Fruit fly (Drosophila melanogaster): Measurements from ENCODE around the gene CG13358.
A peak's percentile ranks its signal among the peaks of the same experiment; 100 is the strongest.

CG13358 gene

dm6 chrX:838012-838411, 33.3 kb upstream of the CG13358 start (continued):
- peak; percentile 17 for TF ChIP-seq CG11504 (tag; optimal IDR thresholded peaks at IDR 0.05)
- peak; percentile 8 for TF ChIP-seq phol (tag; optimal IDR thresholded peaks at IDR 0.05)
- peak; percentile 20 for TF ChIP-seq fd96Cb (tag; optimal IDR thresholded peaks at IDR 0.05)
- TF ChIP-seq CG10366 (GFP tag; IDR thresholded peaks at IDR 0.05) = 0 out of 2 replicates have a peak, but pooled peaks have one; percentile 7
- TF ChIP-seq CG17359 (tag; optimal IDR thresholded peaks at IDR 0.05) = peak; percentile 33
- TF ChIP-seq CG18262 (tag; optimal IDR thresholded peaks at IDR 0.05) = peak; percentile 27
- TF ChIP-seq CG8388 (GFP tag; optimal IDR thresholded peaks at IDR 0.05) = peak; percentile 12
- no peak for TF ChIP-seq CG15011 (GFP tag; optimal IDR thresholded peaks at IDR 0.05)
- 0 out of 3 replicates have a peak, but pooled peaks have one; percentile 10 for TF ChIP-seq CG17361 (GFP tag; IDR thresholded peaks at IDR 0.05)
- peak; percentile 42 for TF ChIP-seq CG2712 (tag; optimal IDR thresholded peaks at IDR 0.05)
- TF ChIP-seq row (GFP tag; IDR thresholded peaks at IDR 0.05) = peak; percentile 19; the same call in 1 of the 3 replicates
- TF ChIP-seq eve (GFP tag; optimal IDR thresholded peaks at IDR 0.05) = peak in 1 of 2 experiments; percentile 24
- no peak for TF ChIP-seq NFAT (GFP tag; IDR thresholded peaks at IDR 0.05)
- peak; percentile 26 for TF ChIP-seq CG7839 (tag; optimal IDR thresholded peaks at IDR 0.05)
- no peak for TF ChIP-seq yki (optimal IDR thresholded peaks at IDR 0.05)
- peak; percentile 29 for TF ChIP-seq CG10979 (tag; optimal IDR thresholded peaks at IDR 0.05)
- peak; percentile 14; the same call in 1 of the 2 replicates for TF ChIP-seq ara (GFP tag; IDR thresholded peaks at IDR 0.05)
- no peak for TF ChIP-seq CG7271 (tag; optimal IDR thresholded peaks at IDR 0.05)
- TF ChIP-seq tgo (GFP tag; IDR thresholded peaks at IDR 0.05) = 0 out of 3 replicates have a peak, but pooled peaks have one; percentile 20
- TF ChIP-seq sisA (GFP tag; IDR thresholded peaks at IDR 0.05) = peak; percentile 16; the same call in 1 of the 2 replicates
- no peak for TF ChIP-seq jing (GFP tag; optimal IDR thresholded peaks at IDR 0.05)
- TF ChIP-seq CG43689 (GFP tag; IDR thresholded peaks at IDR 0.05) = no peak
- no peak for TF ChIP-seq nom (GFP tag; optimal IDR thresholded peaks at IDR 0.05)
- TF ChIP-seq Ptx1 (GFP tag; IDR thresholded peaks at IDR 0.05) = 0 out of 2 replicates have a peak, but pooled peaks have one; percentile 27
- no peak for TF ChIP-seq PHDP (tag; optimal IDR thresholded peaks at IDR 0.05)
- no peak for TF ChIP-seq lab (GFP tag; optimal IDR thresholded peaks at IDR 0.05)
- TF ChIP-seq Ets65A (GFP tag) = peak; percentile 78
- no peak for TF ChIP-seq Hsf (GFP tag; optimal IDR thresholded peaks at IDR 0.05)
- peak; percentile 21 for TF ChIP-seq Ssrp (tag; optimal IDR thresholded peaks at IDR 0.05)
- TF ChIP-seq bsh (GFP tag; optimal IDR thresholded peaks at IDR 0.05) = peak in 1 of 2 experiments; percentile 43
- TF ChIP-seq D19A (tag; optimal IDR thresholded peaks at IDR 0.05) = peak; percentile 7

dm6 chrX:835965-836690, 31.4 kb upstream of the CG13358 start:
- no peak for TF ChIP-seq CG12299 (tag; optimal IDR thresholded peaks at IDR 0.05)
- TF ChIP-seq BEAF-32 (GFP tag; optimal IDR thresholded peaks at IDR 0.05) = peak; percentile 28
- peak; percentile 72 for TF ChIP-seq pros (GFP tag; optimal IDR thresholded peaks at IDR 0.05)
- TF ChIP-seq Hey (tag; optimal IDR thresholded peaks at IDR 0.05) = no peak
- TF ChIP-seq CG33557 (GFP tag; optimal IDR thresholded peaks at IDR 0.05) = no peak
- TF ChIP-seq insv (GFP tag; optimal IDR thresholded peaks at IDR 0.05) = peak in 1 of 2 experiments; percentile 80
- no peak for TF ChIP-seq CG12659 (GFP tag; optimal IDR thresholded peaks at IDR 0.05)
- TF ChIP-seq Jarid2 (GFP tag; optimal IDR thresholded peaks at IDR 0.05) = peak; percentile 71
- TF ChIP-seq CG5180 (GFP tag; optimal IDR thresholded peaks at IDR 0.05) = peak; percentile 32
- TF ChIP-seq sna (GFP tag; IDR thresholded peaks at IDR 0.05; ENCODE audit: partially characterized antibody) = 0 out of 2 replicates have a peak, but pooled peaks have one; percentile 13
- no peak for TF ChIP-seq exex (tag; optimal IDR thresholded peaks at IDR 0.05)
- TF ChIP-seq Med (GFP tag) = peak; percentile 27
- TF ChIP-seq gcm2 (GFP tag; optimal IDR thresholded peaks at IDR 0.05) = no peak
- no peak for TF ChIP-seq NC2β (GFP tag; optimal IDR thresholded peaks at IDR 0.05)
- TF ChIP-seq Ptx1 (GFP tag; IDR thresholded peaks at IDR 0.05) = no peak
- TF ChIP-seq so (GFP tag; IDR thresholded peaks at IDR 0.05) = 0 out of 3 replicates have a peak, but pooled peaks have one; percentile 19
- no peak for TF ChIP-seq PHDP (tag; optimal IDR thresholded peaks at IDR 0.05)
- TF ChIP-seq kni (GFP tag; optimal IDR thresholded peaks at IDR 0.05) = peak; percentile 20
- peak in 1 of 2 experiments; percentile 11 for TF ChIP-seq Pdp1 (GFP tag; optimal IDR thresholded peaks at IDR 0.05)
- peak; percentile 58; the same call in 1 of the 3 replicates for TF ChIP-seq z (GFP tag; IDR thresholded peaks at IDR 0.05)

Data from whole organism, embryonic.